Fruit fly (Drosophila melanogaster): ENCODE results near the gene beat-IIIc.

DNA sequence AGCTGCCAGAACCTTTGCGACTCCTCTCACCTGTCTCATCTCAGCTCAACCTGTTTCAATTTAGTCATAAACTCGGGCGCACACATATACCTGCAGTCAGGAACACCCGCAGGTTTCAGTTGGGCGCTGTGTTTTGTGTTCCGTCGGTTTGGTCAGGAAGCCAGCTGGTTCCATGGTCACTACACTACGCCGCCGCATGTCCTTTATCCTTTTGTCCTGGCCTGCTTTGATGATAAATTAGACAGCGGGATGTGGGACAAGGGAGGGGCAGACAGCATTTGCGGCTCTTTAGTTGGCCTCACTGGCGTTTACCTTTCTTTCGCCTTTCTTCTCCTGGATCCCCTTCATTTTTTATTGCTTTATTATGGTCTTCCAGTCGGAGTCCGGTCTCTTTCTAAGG, 2.8 kb upstream of the beat-IIIc start:
- no peak for TF ChIP-seq ttk (optimal IDR thresholded peaks at IDR 0.05)
- TF ChIP-seq h (optimal IDR thresholded peaks at IDR 0.05): no peak
- TF ChIP-seq psq (optimal IDR thresholded peaks at IDR 0.05): no peak
- TF ChIP-seq Myc (optimal IDR thresholded peaks at IDR 0.05): no peak
- no peak for TF ChIP-seq Sin3A (optimal IDR thresholded peaks at IDR 0.05)
- TF ChIP-seq insv (optimal IDR thresholded peaks at IDR 0.05): no peak

All from Kc167 (cell line).